Worm (Caenorhabditis elegans) whole organism, midembryonic: ENCODE measurements around the gene slc-36.5.

Experiments
- T22C8.4 ChIP-seq: fragments of 200-800 bp; sonication (Bioruptor generic); IDR thresholded peaks from 2 replicates; pipeline ENCODE4 v1.3.6; 2022; ENCODE audit warnings: missing genetic modification characterization, missing compliant biosample characterization
- cog-1 ChIP-seq: sonication (generic microtip); optimal IDR thresholded peaks from 2 replicates; lab custom pipeline; 2016; ENCODE audit warnings: missing genetic modification characterization, missing compliant biosample characterization
- flt-1 ChIP-seq: fragments of 200-800 bp; sonication (Bioruptor generic); IDR thresholded peaks from 2 replicates; pipeline ENCODE4 v1.3.6; 2022; ENCODE audit warnings: missing genetic modification characterization, missing compliant biosample characterization
- klf-2 ChIP-seq: fragments of 200-800 bp; sonication (Bioruptor generic); conservative IDR thresholded peaks from 2 replicates; pipeline ENCODE4 v1.3.6; 2022; ENCODE audit warnings: missing genetic modification reagents, missing genetic modification characterization, missing compliant biosample characterization
- med-1 ChIP-seq: sonication (generic microtip); optimal IDR thresholded peaks from 2 replicates; lab custom pipeline; 2017; ENCODE audit warnings: missing genetic modification characterization, mild to moderate bottlenecking, missing compliant biosample characterization, antibody characterized with exemption, missing genetic modification reagents; ENCODE audit not compliant: insufficient read depth
- tab-1 ChIP-seq: fragments of 200-800 bp; sonication (Bioruptor generic); IDR thresholded peaks from 2 replicates; pipeline ENCODE4 v1.3.6; 2022; ENCODE audit warnings: missing genetic modification characterization, missing compliant biosample characterization
- ztf-23 ChIP-seq: fragments of 200-800 bp; sonication (Bioruptor generic); IDR thresholded peaks from 2 replicates; pipeline ENCODE4 v1.3.6; 2022; ENCODE audit warnings: missing genetic modification reagents, missing genetic modification characterization, missing compliant biosample characterization
- ztf-29 ChIP-seq: fragments of 200-800 bp; sonication (Bioruptor generic); IDR thresholded peaks from 2 replicates; pipeline ENCODE4 v1.3.6; 2022; ENCODE audit warnings: missing genetic modification reagents, missing genetic modification characterization, missing compliant biosample characterization

ce11 chrII:6887319-6888005, 10.6 kb upstream of the slc-36.5 start, which contains the start of gene pmp-2:
- TF ChIP-seq klf-2 (GFP tag; lab: Robert Waterston, UW): no peak
- no peak for TF ChIP-seq cog-1
- TF ChIP-seq med-1 (GFP tag; lab: Kevin White, UChicago): no peak
- TF ChIP-seq tab-1: no peak
- TF ChIP-seq ztf-23 (GFP tag; lab: Robert Waterston, UW): no peak
- TF ChIP-seq T22C8.4 (GFP tag; lab: Robert Waterston, UW): no peak
- TF ChIP-seq ztf-29 (GFP tag; lab: Robert Waterston, UW): no peak
- TF ChIP-seq flt-1 (GFP tag; lab: Robert Waterston, UW): no peak
